Fruit fly (Drosophila melanogaster) whole organism, embryonic: Measurements from ENCODE around the gene Dpm1.

ENCODE experiments used
- Asciz ChIP-seq: fragments of 200-800 bp; sonication (Bioruptor generic); optimal IDR thresholded peaks from 2 replicates; lab custom pipeline; 2017; ENCODE audit warnings: missing biosample characterization, mild to moderate bottlenecking, missing genetic modification characterization, missing genetic modification reagents
- CG10959 ChIP-seq: fragments of 200-800 bp; sonication (Bioruptor generic); IDR thresholded peaks from 2 replicates; pipeline ENCODE4 v1.3.6; 2022; ENCODE audit warnings: missing biosample characterization, missing genetic modification characterization
- CG11723 ChIP-seq: fragments of 200-800 bp; sonication (Bioruptor generic); optimal IDR thresholded peaks from 2 replicates; lab custom pipeline; 2017; ENCODE audit warnings: missing biosample characterization, mild to moderate bottlenecking, missing genetic modification characterization
- CG12236 ChIP-seq: fragments of 200-800 bp; sonication (Bioruptor generic); optimal IDR thresholded peaks from 2 replicates; lab custom pipeline; 2016; ENCODE audit warnings: missing biosample characterization, missing genetic modification characterization
- CG15011 ChIP-seq: fragments of 200-800 bp; sonication (Bioruptor generic); optimal IDR thresholded peaks from 3 replicates; lab custom pipeline; 2018; ENCODE audit warnings: missing biosample characterization, mild to moderate bottlenecking, missing genetic modification characterization
- CG15073 ChIP-seq: fragments of 200-800 bp; sonication (Bioruptor generic); optimal IDR thresholded peaks from 2 replicates; lab custom pipeline; 2016; ENCODE audit warnings: missing biosample characterization, missing genetic modification characterization
- CG15514 ChIP-seq: fragments of 200-800 bp; sonication (Bioruptor generic); optimal IDR thresholded peaks from 3 replicates; lab custom pipeline; 2017; ENCODE audit warnings: missing biosample characterization, missing genetic modification characterization, mild to moderate bottlenecking, moderate library complexity, missing genetic modification reagents
- CG1602 ChIP-seq: fragments of 200-800 bp; sonication (Bioruptor generic); optimal IDR thresholded peaks from 3 replicates; lab custom pipeline; 2016; ENCODE audit warnings: missing biosample characterization, missing genetic modification characterization
- CG18011 ChIP-seq: fragments of 200-800 bp; sonication (Bioruptor generic); optimal IDR thresholded peaks from 2 replicates; lab custom pipeline; 2017; ENCODE audit warnings: missing biosample characterization, missing genetic modification characterization, mild to moderate bottlenecking, moderate library complexity, missing genotype
- CG2129 ChIP-seq: fragments of 200-800 bp; sonication (Bioruptor generic); IDR thresholded peaks from 2 replicates; pipeline ENCODE4 v1.3.6; 2022; ENCODE audit warnings: missing biosample characterization, missing genetic modification characterization; ENCODE audit not compliant: partially characterized antibody
- CG31388 ChIP-seq: fragments of 200-800 bp; sonication (Bioruptor generic); optimal IDR thresholded peaks from 2 replicates; lab custom pipeline; 2016; ENCODE audit warnings: missing biosample characterization, missing genetic modification characterization
- CG43689 ChIP-seq: fragments of 200-800 bp; sonication (Bioruptor generic); IDR thresholded peaks from 2 replicates; pipeline ENCODE4 v1.3.6; 2022; ENCODE audit warnings: missing biosample characterization, missing genetic modification characterization
- CG5953 ChIP-seq: fragments of 200-800 bp; sonication (Bioruptor generic); IDR thresholded peaks from 2 replicates; pipeline ENCODE4 v1.3.6; 2022; ENCODE audit warnings: missing biosample characterization, missing genetic modification characterization
- CG6175 ChIP-seq: fragments of 200-800 bp; sonication (Bioruptor generic); IDR thresholded peaks from 3 replicates; pipeline ENCODE4 v1.3.6; 2022; ENCODE audit warnings: missing biosample characterization, missing genetic modification characterization
- CG7963 ChIP-seq: fragments of 200-800 bp; sonication (Bioruptor generic); IDR thresholded peaks from 3 replicates; pipeline ENCODE4 v1.3.6; 2022; ENCODE audit warnings: missing biosample characterization, missing genetic modification characterization; ENCODE audit not compliant: partially characterized antibody
- CG9437 ChIP-seq: fragments of 200-800 bp; sonication (Bioruptor generic); optimal IDR thresholded peaks from 2 replicates; lab custom pipeline; 2018; ENCODE audit warnings: missing biosample characterization, mild to moderate bottlenecking, missing genetic modification characterization
- Chrac-16 ChIP-seq: fragments of 200-800 bp; sonication (Bioruptor generic); optimal IDR thresholded peaks from 3 replicates; lab custom pipeline; 2016; ENCODE audit warnings: missing biosample characterization, missing genetic modification characterization
- Dbx ChIP-seq: fragments of 200-800 bp; sonication (Bioruptor generic); IDR thresholded peaks from 3 replicates; pipeline ENCODE4 v1.3.6; 2022; ENCODE audit warnings: missing biosample characterization, missing genetic modification characterization
- Dip2 ChIP-seq: fragments of 200-800 bp; sonication (Bioruptor generic); IDR thresholded peaks from 2 replicates; pipeline ENCODE4 v1.3.6; 2022; ENCODE audit warnings: missing biosample characterization, missing genetic modification characterization
- Eip74EF ChIP-seq, 2 experiments: fragments of 200-800 bp in 1 of 2; fragments of >200 bp in 1 of 2; sonication (Bioruptor generic) in 1 of 2; optimal IDR thresholded peaks; 2 replicates each; lab custom pipeline; 2017 to 2019; ENCODE audit warnings: missing biosample characterization in 2 of 2, missing genetic modification characterization in 2 of 2, mild to moderate bottlenecking in 1 of 2, moderate library complexity in 1 of 2
- HLH4C ChIP-seq: fragments of 200-800 bp; sonication (Bioruptor generic); IDR thresholded peaks from 3 replicates; pipeline ENCODE4 v1.3.6; 2022; ENCODE audit warnings: missing biosample characterization, missing genetic modification characterization; ENCODE audit not compliant: partially characterized antibody
- Lim3 ChIP-seq: fragments of 200-800 bp; sonication (Bioruptor generic); IDR thresholded peaks from 2 replicates; pipeline ENCODE4 v1.3.6; 2022; ENCODE audit warnings: missing biosample characterization, missing genetic modification characterization
- NC2α ChIP-seq: fragments of 200-800 bp; sonication (Bioruptor generic); optimal IDR thresholded peaks from 2 replicates; lab custom pipeline; 2016; ENCODE audit warnings: missing biosample characterization, missing genetic modification characterization
- NFAT ChIP-seq: fragments of 200-800 bp; sonication (Bioruptor generic); IDR thresholded peaks from 2 replicates; pipeline ENCODE4 v1.3.6; 2022; ENCODE audit warnings: missing biosample characterization, missing genetic modification characterization
- Nf-YA ChIP-seq: fragments of 200-800 bp; sonication (Bioruptor generic); IDR thresholded peaks from 2 replicates; pipeline ENCODE4 v1.3.6; 2022; ENCODE audit warnings: missing biosample characterization, missing genetic modification characterization
- Scr ChIP-seq: fragments of 200-800 bp; sonication (Bioruptor generic); IDR thresholded peaks from 2 replicates; pipeline ENCODE4 v1.3.6; 2022; ENCODE audit warnings: missing biosample characterization, missing genetic modification characterization; ENCODE audit not compliant: partially characterized antibody
- bigmax ChIP-seq: fragments of 200-800 bp; sonication (Bioruptor generic); optimal IDR thresholded peaks from 2 replicates; lab custom pipeline; 2018; ENCODE audit warnings: missing biosample characterization, mild to moderate bottlenecking, missing genetic modification characterization
- dan ChIP-seq: fragments of 200-800 bp; sonication (Bioruptor generic); IDR thresholded peaks from 2 replicates; pipeline ENCODE4 v1.3.6; 2022; ENCODE audit warnings: missing biosample characterization, missing genetic modification characterization
- dimm ChIP-seq: fragments of 200-800 bp; sonication (Bioruptor generic); IDR thresholded peaks from 2 replicates; pipeline ENCODE4 v1.3.6; 2022; ENCODE audit warnings: missing biosample characterization, missing genetic modification characterization
- emc ChIP-seq: fragments of 200-800 bp; sonication (Bioruptor generic); optimal IDR thresholded peaks from 2 replicates; lab custom pipeline; 2016; ENCODE audit warnings: missing biosample characterization, missing genetic modification characterization
- eyg ChIP-seq: fragments of 200-800 bp; sonication (Bioruptor generic); optimal IDR thresholded peaks from 3 replicates; lab custom pipeline; 2016; ENCODE audit warnings: missing biosample characterization, missing genetic modification characterization
- fd102C ChIP-seq: fragments of 200-800 bp; sonication (Bioruptor generic); optimal IDR thresholded peaks from 2 replicates; lab custom pipeline; 2018; ENCODE audit warnings: missing biosample characterization, mild to moderate bottlenecking, missing genetic modification characterization, moderate library complexity
- gt ChIP-seq: fragments of 200-800 bp; sonication (Bioruptor generic); IDR thresholded peaks from 2 replicates; pipeline ENCODE4 v1.3.6; 2022; ENCODE audit warnings: missing biosample characterization, missing genetic modification characterization
- hkb ChIP-seq, 2 experiments: fragments of 200-800 bp in 1 of 2; fragments of >200 bp in 1 of 2; sonication (Bioruptor generic) in 1 of 2; IDR thresholded peaks in 1 of 2; optimal IDR thresholded peaks in 1 of 2; 2 replicates each; pipeline versions ENCODE4 v1.3.6 to Lab custom; 2017 to 2022; ENCODE audit warnings: missing biosample characterization in 1 of 2, missing genetic modification characterization in 1 of 2
- lov ChIP-seq, 2 experiments: fragments of 200-800 bp in 1 of 2; fragments of >200 bp in 1 of 2; sonication (Bioruptor generic) in 1 of 2; IDR thresholded peaks in 1 of 2; optimal IDR thresholded peaks in 1 of 2; 2 replicates in 1 of 2; 3 replicates in 1 of 2; pipeline versions ENCODE4 v1.3.6 to Lab custom; 2017 to 2022; ENCODE audit warnings: missing biosample characterization in 1 of 2, missing genetic modification characterization in 1 of 2
- onecut ChIP-seq: fragments of 200-800 bp; sonication (Bioruptor generic); IDR thresholded peaks from 2 replicates; pipeline ENCODE4 v1.3.6; 2022; ENCODE audit warnings: missing biosample characterization, missing genetic modification characterization
- pb ChIP-seq: fragments of 200-800 bp; sonication (Bioruptor generic); optimal IDR thresholded peaks from 3 replicates; lab custom pipeline; 2016; ENCODE audit warnings: missing biosample characterization, missing genetic modification characterization
- pita ChIP-seq: fragments of 200-800 bp; sonication (Bioruptor generic); optimal IDR thresholded peaks from 2 replicates; lab custom pipeline; 2017; ENCODE audit warnings: missing biosample characterization, mild to moderate bottlenecking, missing genetic modification characterization
- ro ChIP-seq: fragments of 200-800 bp; sonication (Bioruptor generic); IDR thresholded peaks from 2 replicates; pipeline ENCODE4 v1.3.6; 2022; ENCODE audit warnings: missing biosample characterization, missing genetic modification characterization
- shn ChIP-seq: fragments of 200-800 bp; sonication (Bioruptor generic); optimal IDR thresholded peaks from 3 replicates; lab custom pipeline; 2016; ENCODE audit warnings: missing biosample characterization, missing genetic modification characterization
- slbo ChIP-seq: fragments of 200-800 bp; sonication (Bioruptor generic); IDR thresholded peaks from 2 replicates; pipeline ENCODE4 v1.3.6; 2022; ENCODE audit warnings: missing biosample characterization, missing genetic modification characterization
- toy ChIP-seq: fragments of 200-800 bp; sonication (Bioruptor generic); IDR thresholded peaks from 2 replicates; pipeline ENCODE4 v1.3.6; 2022; ENCODE audit warnings: missing biosample characterization, missing genetic modification characterization
- trh ChIP-seq: fragments of 200-800 bp; sonication (Bioruptor generic); optimal IDR thresholded peaks from 2 replicates; lab custom pipeline; 2016; ENCODE audit warnings: missing biosample characterization, missing genetic modification characterization
- unpg ChIP-seq: fragments of 200-800 bp; sonication (Bioruptor generic); optimal IDR thresholded peaks from 3 replicates; lab custom pipeline; 2018; ENCODE audit warnings: missing biosample characterization, mild to moderate bottlenecking, missing genetic modification characterization, moderate library complexity
- vvl ChIP-seq: fragments of 200-800 bp; sonication (Bioruptor generic); IDR thresholded peaks from 2 replicates; pipeline ENCODE4 v1.3.6; 2022; ENCODE audit warnings: missing biosample characterization, missing genetic modification characterization
- wdn ChIP-seq: fragments of 200-800 bp; sonication (Bioruptor generic); IDR thresholded peaks from 2 replicates; pipeline ENCODE4 v1.3.6; 2022; ENCODE audit warnings: missing biosample characterization, missing genetic modification characterization
- zf30C ChIP-seq: fragments of 200-800 bp; sonication (Bioruptor generic); optimal IDR thresholded peaks from 3 replicates; lab custom pipeline; 2018; ENCODE audit warnings: missing biosample characterization, mild to moderate bottlenecking, missing genetic modification characterization
- zfh1 ChIP-seq: fragments of 200-800 bp; sonication (Bioruptor generic); IDR thresholded peaks from 3 replicates; pipeline ENCODE4 v1.3.6; 2022; ENCODE audit warnings: missing biosample characterization, missing genetic modification characterization

Dpm1 gene

dm6 chr2L:19572496-19573317 lies 46.5 kb upstream of the Dpm1 start (continued):
- peak; percentile 68; the same call in 1 of the 2 replicates for TF ChIP-seq slbo (GFP tag; lab: Robert Waterston, UW)
- TF ChIP-seq bigmax, result no peak
- TF ChIP-seq CG15073 (GFP tag; lab: Kevin White, UChicago), result no peak
- TF ChIP-seq CG15011 (GFP tag; lab: Kevin White, UChicago), result peak; percentile 64
- TF ChIP-seq CG18011, result peak; percentile 27
- 0 out of 2 replicates have a peak, but pooled peaks have one; percentile 50 for TF ChIP-seq vvl (GFP tag; lab: Robert Waterston, UW)
- no peak for TF ChIP-seq NFAT
- no peak for TF ChIP-seq Lim3 (GFP tag; lab: Robert Waterston, UW)
- no peak for TF ChIP-seq pita (GFP tag; lab: Kevin White, UChicago)
- TF ChIP-seq emc, result no peak
- peak; percentile 49 for TF ChIP-seq CG1602 (GFP tag; lab: Kevin White, UChicago)
- TF ChIP-seq unpg (GFP tag; lab: Kevin White, UChicago), result peak; percentile 62
- no peak for TF ChIP-seq trh (GFP tag; lab: Kevin White, UChicago)
- no peak for TF ChIP-seq CG7963 (GFP tag; lab: Robert Waterston, UW)
- no peak for TF ChIP-seq Nf-YA (GFP tag; lab: Robert Waterston, UW)
- peak; percentile 74; the same call in 1 of the 3 replicates for TF ChIP-seq Dbx
- TF ChIP-seq wdn (GFP tag; lab: Robert Waterston, UW), result 0 out of 2 replicates have a peak, but pooled peaks have one; percentile 13
- 0 out of 3 replicates have a peak, but pooled peaks have one; percentile 33 for TF ChIP-seq HLH4C (GFP tag; lab: Robert Waterston, UW)
- TF ChIP-seq CG9437 (GFP tag; lab: Kevin White, UChicago), result peak; percentile 2
- TF ChIP-seq CG31388 (GFP tag; lab: Kevin White, UChicago), result no peak
- peak; percentile 64; the same call in 2 of the 3 replicates for TF ChIP-seq zfh1 (GFP tag; lab: Robert Waterston, UW)
- no peak for TF ChIP-seq lov (optimal IDR thresholded peaks at IDR 0.05; lab: Kevin White, UChicago)
- no peak for TF ChIP-seq lov (GFP tag; IDR thresholded peaks at IDR 0.05; lab: Robert Waterston, UW)
- no peak for TF ChIP-seq fd102C
- TF ChIP-seq dimm (GFP tag; lab: Robert Waterston, UW), result no peak
- TF ChIP-seq CG5953 (GFP tag; lab: Robert Waterston, UW), result no peak; the same call in 1 of the 2 replicates
- TF ChIP-seq Eip74EF (GFP tag; optimal IDR thresholded peaks at IDR 0.05; lab: Kevin White, UChicago), result peak in 1 of 2 experiments; percentile 66
- 0 out of 2 replicates have a peak, but pooled peaks have one; percentile 27 for TF ChIP-seq onecut
- no peak for TF ChIP-seq ro (GFP tag; lab: Robert Waterston, UW)
- TF ChIP-seq Asciz (GFP tag; lab: Kevin White, UChicago), result peak; percentile 26
- peak; percentile 26 for TF ChIP-seq shn (GFP tag; lab: Kevin White, UChicago)
- peak; percentile 20 for TF ChIP-seq Chrac-16 (GFP tag; lab: Kevin White, UChicago)
- no peak for TF ChIP-seq pb (GFP tag; lab: Kevin White, UChicago)
- no peak for TF ChIP-seq zf30C (GFP tag; lab: Kevin White, UChicago)
- TF ChIP-seq Dip2, result no peak
- TF ChIP-seq dan (GFP tag; lab: Robert Waterston, UW), result no peak
- no peak for TF ChIP-seq NC2α
- no peak for TF ChIP-seq Scr (GFP tag; lab: Robert Waterston, UW)
- no peak for TF ChIP-seq eyg (GFP tag; lab: Kevin White, UChicago)
- TF ChIP-seq CG12236, result peak; percentile 30
- TF ChIP-seq CG10959 (GFP tag; lab: Robert Waterston, UW), result no peak
- TF ChIP-seq CG15514 (GFP tag; lab: Kevin White, UChicago), result peak; percentile 66
- no peak for TF ChIP-seq toy (GFP tag; lab: Robert Waterston, UW)
- no peak for TF ChIP-seq hkb (optimal IDR thresholded peaks at IDR 0.05; lab: Kevin White, UChicago)
- peak; percentile 72 for TF ChIP-seq hkb (GFP tag; IDR thresholded peaks at IDR 0.05; lab: Robert Waterston, UW)
- TF ChIP-seq CG2129, result no peak
- no peak for TF ChIP-seq gt (GFP tag; lab: Robert Waterston, UW)
- no peak for TF ChIP-seq CG6175 (GFP tag; lab: Robert Waterston, UW)
- TF ChIP-seq CG11723 (GFP tag; lab: Kevin White, UChicago), result peak; percentile 24
- no peak for TF ChIP-seq CG43689 (GFP tag; lab: Robert Waterston, UW)
